Worm (Caenorhabditis elegans) whole organism, L4 larva: ENCODE measurements around the gene K03H1.7.

Experiments
- T26A8.4 ChIP-seq: fragments of 200-800 bp; sonication (Bioruptor generic); IDR thresholded peaks from 2 replicates; pipeline ENCODE4 v1.3.6; 2022; ENCODE audit warnings: missing genetic modification characterization, missing compliant biosample characterization
- Y48G9A.11 ChIP-seq: fragments of 200-800 bp; sonication (Bioruptor generic); IDR thresholded peaks from 2 replicates; pipeline ENCODE4 v1.3.6; 2022; ENCODE audit warnings: missing genetic modification reagents, missing genetic modification characterization, missing compliant biosample characterization
- Y5F2A.4 ChIP-seq: fragments of 200-800 bp; sonication (Bioruptor generic); optimal IDR thresholded peaks from 2 replicates; lab custom pipeline; 2018; ENCODE audit warnings: mild to moderate bottlenecking, missing genetic modification characterization, missing compliant biosample characterization
- Y75B8A.6 ChIP-seq: fragments of 200-800 bp; sonication (Bioruptor generic); IDR thresholded peaks from 2 replicates; pipeline ENCODE4 v1.3.6; 2022; ENCODE audit warnings: missing genetic modification reagents, missing genetic modification characterization, missing compliant biosample characterization
- aha-1 ChIP-seq: fragments of 150-350 bp; peaks from one replicate; lab custom pipeline; 2014; ENCODE audit warnings: missing biosample characterization, missing genetic modification characterization
- ama-1 ChIP-seq: fragments of 150-350 bp; optimal IDR thresholded peaks from 2 replicates; lab custom pipeline; 2014; ENCODE audit warnings: inconsistent platforms, mixed read lengths
- ceh-44 ChIP-seq: fragments of 200-800 bp; sonication (Bioruptor generic); IDR thresholded peaks from 2 replicates; pipeline ENCODE4 v1.3.6; 2022; ENCODE audit warnings: missing genetic modification reagents, missing genetic modification characterization, missing compliant biosample characterization
- ceh-82 ChIP-seq: sonication (generic microtip); optimal IDR thresholded peaks from 2 replicates; lab custom pipeline; 2017; ENCODE audit warnings: missing biosample characterization, missing genetic modification characterization
- ctbp-1 ChIP-seq: fragments of 200-800 bp; sonication (Bioruptor generic); IDR thresholded peaks from 2 replicates; pipeline ENCODE4 v1.3.6; 2022; ENCODE audit warnings: missing genetic modification reagents, missing genetic modification characterization, missing compliant biosample characterization
- daf-16 ChIP-seq, 3 experiments: sonication (generic microtip); optimal IDR thresholded peaks; 2 replicates each; lab custom pipeline; 2016 to 2017; ENCODE audit warnings: missing genetic modification characterization in 3 of 3, missing genetic modification reagents in 3 of 3, mild to moderate bottlenecking in 2 of 3, missing compliant biosample characterization in 2 of 3, missing biosample characterization in 1 of 3, moderate library complexity in 1 of 3
- dmd-8 ChIP-seq: fragments of 200-800 bp; sonication (Bioruptor generic); IDR thresholded peaks from 2 replicates; pipeline ENCODE4 v1.3.6; 2022; ENCODE audit warnings: missing genetic modification characterization, missing compliant biosample characterization
- dmd-9 ChIP-seq: fragments of 200-800 bp; sonication (Bioruptor generic); IDR thresholded peaks from 2 replicates; pipeline ENCODE4 v1.3.6; 2022; ENCODE audit warnings: missing genetic modification reagents, missing genetic modification characterization, missing compliant biosample characterization
- dve-1 ChIP-seq: sonication (generic microtip); optimal IDR thresholded peaks from 2 replicates; lab custom pipeline; 2017; ENCODE audit warnings: antibody characterized with exemption, mild to moderate bottlenecking, missing genetic modification characterization, missing compliant biosample characterization; ENCODE audit not compliant: insufficient read depth
- egl-43 ChIP-seq: fragments of 200-800 bp; sonication (Bioruptor generic); IDR thresholded peaks from 2 replicates; pipeline ENCODE4 v1.3.6; 2022; ENCODE audit warnings: missing genetic modification reagents, missing genetic modification characterization, missing compliant biosample characterization
- fos-1 ChIP-seq: fragments of 150-350 bp; optimal IDR thresholded peaks from 2 replicates; lab custom pipeline; 2014; ENCODE audit warnings: missing biosample characterization, missing genetic modification characterization
- gei-8 ChIP-seq: fragments of 200-800 bp; sonication (Bioruptor generic); optimal IDR thresholded peaks from 2 replicates; lab custom pipeline; 2018; ENCODE audit warnings: mild to moderate bottlenecking, missing genetic modification characterization, missing compliant biosample characterization
- hlh-11 ChIP-seq: fragments of 200-800 bp; sonication (Bioruptor generic); optimal IDR thresholded peaks from 2 replicates; lab custom pipeline; 2018; ENCODE audit warnings: mild to moderate bottlenecking, missing genetic modification characterization, missing compliant biosample characterization
- hlh-30 ChIP-seq: sonication (generic microtip); optimal IDR thresholded peaks from 2 replicates; lab custom pipeline; 2017; ENCODE audit warnings: antibody characterized with exemption, mild to moderate bottlenecking, missing genetic modification characterization, missing compliant biosample characterization; ENCODE audit not compliant: insufficient read depth
- lim-7 ChIP-seq: fragments of 200-800 bp; sonication (Bioruptor generic); IDR thresholded peaks from 2 replicates; pipeline ENCODE4 v1.3.6; 2022; ENCODE audit warnings: missing genetic modification characterization, missing compliant biosample characterization
- lin-15B ChIP-seq: fragments of 150-350 bp; sonication (generic microtip); optimal IDR thresholded peaks from 3 replicates; lab custom pipeline; 2014; ENCODE audit warnings: missing biosample characterization, missing genetic modification characterization
- lsy-2 ChIP-seq, 2 experiments: fragments of 150-350 bp in 1 of 2; sonication (generic microtip) in 1 of 2; optimal IDR thresholded peaks; 2 replicates each; lab custom pipeline; 2014 to 2017; ENCODE audit warnings: missing biosample characterization in 2 of 2, missing genetic modification characterization in 2 of 2
- mep-1 ChIP-seq: fragments of 150-350 bp; sonication (generic microtip); optimal IDR thresholded peaks from 3 replicates; lab custom pipeline; 2014; ENCODE audit warnings: missing biosample characterization, missing genetic modification characterization
- nhr-28 ChIP-seq: fragments of 150-350 bp; optimal IDR thresholded peaks from 2 replicates; lab custom pipeline; 2014; ENCODE audit warnings: missing biosample characterization, missing genetic modification characterization
- nhr-41 ChIP-seq: fragments of 200-800 bp; sonication (Bioruptor generic); IDR thresholded peaks from 2 replicates; pipeline ENCODE4 v1.3.6; 2022; ENCODE audit warnings: missing genetic modification reagents, missing genetic modification characterization, missing compliant biosample characterization
- nhr-6 ChIP-seq: fragments of 150-350 bp; optimal IDR thresholded peaks from 2 replicates; lab custom pipeline; 2014; ENCODE audit warnings: missing biosample characterization, missing genetic modification characterization
- nhr-77 ChIP-seq: fragments of 150-350 bp; optimal IDR thresholded peaks from 2 replicates; lab custom pipeline; 2014; ENCODE audit warnings: missing biosample characterization, missing genetic modification characterization
- pqm-1 ChIP-seq: sonication (generic microtip); optimal IDR thresholded peaks from 2 replicates; lab custom pipeline; 2017; ENCODE audit warnings: missing biosample characterization, missing genetic modification characterization
- sdz-12 ChIP-seq: fragments of 200-800 bp; sonication (Bioruptor generic); optimal IDR thresholded peaks from 2 replicates; lab custom pipeline; 2018; ENCODE audit warnings: mild to moderate bottlenecking, missing genetic modification characterization, missing compliant biosample characterization
- spr-1 ChIP-seq: sonication (generic microtip); optimal IDR thresholded peaks from 2 replicates; lab custom pipeline; 2016; ENCODE audit warnings: mild to moderate bottlenecking, missing genetic modification characterization, missing compliant biosample characterization
- unc-130 ChIP-seq: sonication (generic microtip); optimal IDR thresholded peaks from 2 replicates; lab custom pipeline; 2016; ENCODE audit warnings: missing genetic modification reagents, missing genetic modification characterization, missing compliant biosample characterization
- unc-62 ChIP-seq, 3 experiments: fragments of 150-350 bp in 1 of 3; sonication (generic microtip); optimal IDR thresholded peaks in 2 of 3; peaks in 1 of 3; 1 replicate in 1 of 3; 2 replicates in 2 of 3; lab custom pipeline; 2014 to 2017; ENCODE audit warnings: missing biosample characterization in 3 of 3, missing genetic modification characterization in 3 of 3, missing genetic modification reagents in 3 of 3, missing genotype in 1 of 3
- zip-11 ChIP-seq: fragments of 200-800 bp; sonication (Bioruptor generic); IDR thresholded peaks from 2 replicates; pipeline ENCODE4 v1.3.6; 2022; ENCODE audit warnings: missing genetic modification characterization, missing compliant biosample characterization
- zip-2 ChIP-seq: fragments of 150-350 bp; optimal IDR thresholded peaks from 2 replicates; lab custom pipeline; 2014; ENCODE audit warnings: missing biosample characterization, missing genetic modification characterization

K03H1.7 gene

DNA sequence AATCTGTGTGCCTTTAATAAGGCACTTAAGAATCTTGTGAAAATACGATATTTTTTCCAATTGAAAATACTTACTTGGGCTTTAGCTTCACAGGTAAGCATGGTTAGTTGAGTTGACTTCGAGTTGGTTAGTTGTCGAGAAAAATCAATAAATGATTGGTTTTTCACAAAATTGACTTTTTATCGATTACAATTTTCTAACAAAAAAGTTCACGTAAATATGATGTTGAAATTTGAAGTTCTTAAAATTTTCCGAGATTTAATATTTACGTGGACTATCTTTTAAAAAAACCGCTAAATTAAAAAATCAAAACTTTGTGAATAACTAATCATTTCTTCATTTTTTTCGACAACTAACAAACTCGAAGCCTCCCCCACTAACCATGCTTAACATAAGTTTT, 26.4 kb upstream of the K03H1.7 start, which contains the start of gene F40F12.3:
F40F12.3 (minus strand) TSS at position 101 of the 400 bp plus-strand sequence.
- TF ChIP-seq Y5F2A.4 (GFP tag; lab: Kevin White, UChicago), result no peak
- TF ChIP-seq unc-62 (GFP tag; optimal IDR thresholded peaks at IDR 0.05 in 1 of 2; lab: Kevin White, UChicago), result no peak
- no peak for TF ChIP-seq unc-62 (tag; optimal IDR thresholded peaks at IDR 0.05; lab: Kevin White, UChicago)
- TF ChIP-seq nhr-41 (GFP tag; lab: Robert Waterston, UW), result no peak
- TF ChIP-seq Y75B8A.6 (GFP tag; lab: Robert Waterston, UW), result no peak
- no peak for TF ChIP-seq dmd-8 (GFP tag; lab: Robert Waterston, UW)
- no peak for TF ChIP-seq ceh-44 (GFP tag; lab: Robert Waterston, UW)
- TF ChIP-seq zip-2, result no peak
- TF ChIP-seq sdz-12 (GFP tag; lab: Kevin White, UChicago), result no peak
- no peak for TF ChIP-seq lim-7 (GFP tag; lab: Robert Waterston, UW)

DNA sequence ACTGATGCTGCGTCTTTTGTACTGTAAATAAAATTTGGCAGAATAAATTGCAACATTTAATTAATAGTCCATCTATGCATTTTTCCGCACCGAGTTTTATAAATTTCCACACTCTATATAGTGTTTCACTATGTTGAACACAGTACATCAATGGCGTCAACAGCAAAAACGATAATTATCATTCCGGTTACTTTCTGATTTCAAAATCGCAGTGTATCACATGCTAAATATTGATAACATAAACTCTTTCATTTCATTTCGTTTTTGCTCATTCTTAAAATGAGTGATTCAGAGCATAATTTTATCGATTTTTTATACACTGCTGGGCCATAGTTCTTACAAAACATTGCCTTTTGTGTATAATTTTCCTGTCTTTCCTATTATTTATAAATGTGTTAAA, 24.9 kb upstream of the K03H1.7 start:
- TF ChIP-seq daf-16 (GFP tag; optimal IDR thresholded peaks at IDR 0.05; lab: Kevin White, UChicago) (no peak), daf-16 (tag; optimal IDR thresholded peaks at IDR 0.05; lab: Kevin White, UChicago) (peak; percentile 86), nhr-41 (GFP tag; lab: Robert Waterston, UW) (no peak), pqm-1 (peak; percentile 9), nhr-77 (tag; lab: Kevin White, UChicago) (peak; percentile 11), gei-8 (GFP tag; lab: Kevin White, UChicago) (no peak), hlh-11 (tag; lab: Kevin White, UChicago) (peak; percentile 11), dve-1 (tag; lab: Kevin White, UChicago) (peak; percentile 38), fos-1 (tag; lab: Kevin White, UChicago) (no peak), nhr-28 (tag; lab: Kevin White, UChicago) (peak; percentile 56), hlh-30 (tag; lab: Kevin White, UChicago) (peak; percentile 16)

DNA sequence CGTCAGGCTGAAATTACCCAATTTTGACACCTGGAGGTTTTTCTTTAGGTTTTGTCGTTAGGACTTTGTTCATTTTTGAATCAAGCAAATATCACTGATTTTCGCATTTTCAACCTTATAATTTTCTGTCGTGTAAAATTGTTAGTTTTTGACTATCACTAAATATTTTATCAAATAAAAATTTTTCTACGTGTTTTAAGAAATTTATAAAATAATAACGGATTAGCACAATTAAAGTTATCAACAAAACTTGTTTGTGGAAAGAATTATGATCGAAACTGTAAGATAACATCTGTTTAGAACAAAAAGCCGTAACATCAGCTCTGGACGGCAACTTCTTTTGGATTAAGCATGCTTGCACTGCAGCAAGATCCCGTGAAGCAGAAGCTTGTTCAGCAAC, 24.3 kb upstream of the K03H1.7 start, which contains the start of gene cbp-2:
cbp-2 (plus strand) TSS at position 301 of the 400 bp plus-strand sequence.
- no peak for TF ChIP-seq ctbp-1 (GFP tag; lab: Robert Waterston, UW)
- no peak for TF ChIP-seq pqm-1
- no peak for TF ChIP-seq egl-43 (GFP tag; lab: Robert Waterston, UW)
- no peak for TF ChIP-seq lsy-2 (tag; optimal IDR thresholded peaks at IDR 0.05; lab: Kevin White, UChicago)

DNA sequence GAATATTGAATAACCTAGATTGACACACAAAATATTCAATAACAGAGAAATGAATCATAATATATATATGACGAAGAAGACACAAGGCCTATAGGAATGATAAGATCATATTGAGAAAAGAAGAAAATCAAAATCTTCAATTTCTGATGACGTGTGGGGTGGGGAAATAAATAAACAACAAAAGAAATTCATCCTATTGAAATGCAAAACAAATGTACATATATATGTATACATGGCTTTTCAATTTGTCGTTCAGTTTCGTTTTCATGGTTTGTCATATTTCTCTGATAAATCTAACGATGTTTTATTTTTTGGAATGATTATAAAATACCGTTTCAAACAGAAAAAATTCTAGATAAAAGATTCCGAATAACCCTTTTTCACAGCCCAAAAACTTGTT, 20.6 kb upstream of the K03H1.7 start, which contains the start of gene ttr-3:
ttr-3 (minus strand) TSS at position 101 of the 400 bp plus-strand sequence.
- TF ChIP-seq dmd-9 (GFP tag; lab: Robert Waterston, UW) (no peak), Y48G9A.11 (GFP tag; lab: Robert Waterston, UW) (no peak), dve-1 (tag; lab: Kevin White, UChicago) (peak; percentile 25), lin-15B (tag; lab: Kevin White, UChicago) (no peak)

DNA sequence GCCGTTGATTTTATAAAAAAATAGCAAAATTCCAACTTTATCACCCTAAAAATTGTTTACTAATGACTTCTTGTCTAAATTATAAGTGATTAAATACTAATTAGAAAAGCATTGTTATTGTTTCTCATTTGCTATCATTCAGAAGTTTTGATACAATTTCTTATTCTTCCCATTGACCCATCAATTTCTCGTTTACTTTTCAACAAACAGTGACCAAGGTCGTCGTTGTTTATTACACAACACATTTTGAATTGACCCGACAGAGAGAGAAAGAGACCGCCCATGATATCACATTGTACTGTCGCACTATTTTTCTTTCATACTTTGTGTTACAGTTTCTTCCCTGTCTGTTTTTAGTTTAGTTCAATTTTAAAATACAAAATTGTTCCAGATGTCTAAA, 19.8 kb upstream of the K03H1.7 start, which contains the start of gene ttr-2:
ttr-2 (plus strand) TSS at position 392 of the 400 bp plus-strand sequence.
- TF ChIP-seq nhr-28 (tag; lab: Kevin White, UChicago), result peak; percentile 42
- peak; percentile 2 for TF ChIP-seq mep-1 (tag; lab: Kevin White, UChicago)
- no peak for TF ChIP-seq nhr-6 (tag; lab: Kevin White, UChicago)
- no peak for TF ChIP-seq T26A8.4 (GFP tag; lab: Robert Waterston, UW)
- TF ChIP-seq spr-1 (tag; lab: Kevin White, UChicago), result no peak
- TF ChIP-seq unc-130 (GFP tag; lab: Kevin White, UChicago), result no peak
- no peak for TF ChIP-seq ama-1
- TF ChIP-seq ceh-82 (tag; lab: Kevin White, UChicago), result no peak
- TF ChIP-seq aha-1 (tag; lab: Kevin White, UChicago), result no peak
- TF ChIP-seq zip-11 (GFP tag; lab: Robert Waterston, UW), result no peak
- no peak for TF ChIP-seq nhr-77 (tag; lab: Kevin White, UChicago)
